Worm (Caenorhabditis elegans): ENCODE data around the gene W07G4.1.

- no peak for TF ChIP-seq sup-37 (GFP tag; optimal IDR thresholded peaks at IDR 0.05)
- no peak for TF ChIP-seq aly-2 (tag; optimal IDR thresholded peaks at IDR 0.05)
- TF ChIP-seq snpc-4 (tag; optimal IDR thresholded peaks at IDR 0.05), result no peak
- TF ChIP-seq lin-15B (tag; optimal IDR thresholded peaks at IDR 0.05), result no peak
- no peak for TF ChIP-seq pax-3 (tag; optimal IDR thresholded peaks at IDR 0.05)
- TF ChIP-seq sptf-1 (tag; optimal IDR thresholded peaks at IDR 0.05), result no peak
Observed at ce11 chrV:13013844-13014243, 19.5 kb upstream of the W07G4.1 start, which contains the start of gene F15B9.6.

All from whole organism, L1 larva.